Fruit fly (Drosophila melanogaster): ENCODE data around the gene CG8031.

The CG8031 gene

dm6 chr3R:12982982-12983633, 28.0 kb downstream of the CG8031 start (continued):
- TF ChIP-seq Doc3 (GFP tag; IDR thresholded peaks at IDR 0.05; ENCODE audit: partially characterized antibody) = no peak
- TF ChIP-seq CG13624 (GFP tag; optimal IDR thresholded peaks at IDR 0.05) = peak; percentile 39
- TF ChIP-seq CG15269 (tag; optimal IDR thresholded peaks at IDR 0.05) = no peak
- no peak for TF ChIP-seq HLH4C (GFP tag; IDR thresholded peaks at IDR 0.05; ENCODE audit: partially characterized antibody)
- TF ChIP-seq ci (GFP tag; IDR thresholded peaks at IDR 0.05) = no peak
- no peak for TF ChIP-seq eyg (GFP tag; optimal IDR thresholded peaks at IDR 0.05)
- 0 out of 3 replicates have a peak, but pooled peaks have one; percentile 16 for TF ChIP-seq otp (GFP tag; IDR thresholded peaks at IDR 0.05)
- peak; percentile 51; the same call in 1 of the 4 replicates for TF ChIP-seq chinmo (GFP tag; IDR thresholded peaks at IDR 0.05; ENCODE audit: partially characterized antibody)
- no peak for TF ChIP-seq CG13424 (tag; optimal IDR thresholded peaks at IDR 0.05)
- peak; percentile 55; the same call in 2 of the 3 replicates for TF ChIP-seq row (GFP tag; IDR thresholded peaks at IDR 0.05)
- TF ChIP-seq Hsf (GFP tag; optimal IDR thresholded peaks at IDR 0.05) = no peak
- TF ChIP-seq H2.0 (GFP tag; IDR thresholded peaks at IDR 0.05) = no peak
- TF ChIP-seq CG9932 (GFP tag; IDR thresholded peaks at IDR 0.05) = peak; percentile 51; the same call in 1 of the 2 replicates
- no peak for TF ChIP-seq CG7987 (GFP tag; optimal IDR thresholded peaks at IDR 0.05)
- TF ChIP-seq CG14014 (GFP tag; IDR thresholded peaks at IDR 0.05) = 0 out of 2 replicates have a peak, but pooled peaks have one; percentile 20
- TF ChIP-seq NC2β (GFP tag; optimal IDR thresholded peaks at IDR 0.05) = no peak
- TF ChIP-seq D19B (GFP tag; optimal IDR thresholded peaks at IDR 0.05) = no peak
- no peak for TF ChIP-seq wek (GFP tag; optimal IDR thresholded peaks at IDR 0.05)
- no peak for TF ChIP-seq CG11398 (GFP tag; optimal IDR thresholded peaks at IDR 0.05)
- no peak for TF ChIP-seq jing (GFP tag; optimal IDR thresholded peaks at IDR 0.05)
- TF ChIP-seq CG10462 (GFP tag; optimal IDR thresholded peaks at IDR 0.05) = no peak
- TF ChIP-seq Nf-YB (GFP tag; optimal IDR thresholded peaks at IDR 0.05) = no peak
- no peak for TF ChIP-seq tio (GFP tag; optimal IDR thresholded peaks at IDR 0.05)
- TF ChIP-seq sens (GFP tag) = peak; percentile 61
- TF ChIP-seq her (GFP tag; optimal IDR thresholded peaks at IDR 0.05) = no peak
- TF ChIP-seq lilli (GFP tag; optimal IDR thresholded peaks at IDR 0.05) = peak; percentile 10
- peak; percentile 60 for TF ChIP-seq slbo (GFP tag; IDR thresholded peaks at IDR 0.05)
- TF ChIP-seq CG14710 (tag; optimal IDR thresholded peaks at IDR 0.05) = no peak
- TF ChIP-seq CG8944 (GFP tag; optimal IDR thresholded peaks at IDR 0.05) = no peak
- peak; percentile 4 for TF ChIP-seq kni (GFP tag; optimal IDR thresholded peaks at IDR 0.05)
- TF ChIP-seq CG10543 (GFP tag; optimal IDR thresholded peaks at IDR 0.05) = peak; percentile 29
- no peak for TF ChIP-seq luna (GFP tag; optimal IDR thresholded peaks at IDR 0.05)
- TF ChIP-seq E2f1 (GFP tag; IDR thresholded peaks at IDR 0.05) = no peak
- TF ChIP-seq Abd-B (GFP tag; optimal IDR thresholded peaks at IDR 0.05) = no peak
- no peak for TF ChIP-seq jigr1 (GFP tag; IDR thresholded peaks at IDR 0.05)
- TF ChIP-seq klu (GFP tag; IDR thresholded peaks at IDR 0.05) = no peak
- TF ChIP-seq Pdp1 (GFP tag; optimal IDR thresholded peaks at IDR 0.05) = peak in 1 of 2 experiments; percentile 85
- no peak for TF ChIP-seq bab2 (GFP tag; optimal IDR thresholded peaks at IDR 0.05)
- no peak for TF ChIP-seq E2f2 (GFP tag; IDR thresholded peaks at IDR 0.05)
- no peak for TF ChIP-seq CG13894 (tag; optimal IDR thresholded peaks at IDR 0.05)
- no peak for TF ChIP-seq CG32767 (GFP tag; IDR thresholded peaks at IDR 0.05)
- TF ChIP-seq bbx (GFP tag; IDR thresholded peaks at IDR 0.05; ENCODE audit: partially characterized antibody) = peak; percentile 42; the same call in 1 of the 2 replicates
- TF ChIP-seq Sox100B (GFP tag; optimal IDR thresholded peaks at IDR 0.05) = no peak
- no peak for TF ChIP-seq CG9797 (GFP tag; optimal IDR thresholded peaks at IDR 0.05)
- no peak for TF ChIP-seq CG10147 (GFP tag; optimal IDR thresholded peaks at IDR 0.05)
- no peak for TF ChIP-seq CG4424 (GFP tag; optimal IDR thresholded peaks at IDR 0.05)
- TF ChIP-seq CG11085 (GFP tag; IDR thresholded peaks at IDR 0.05) = no peak
- TF ChIP-seq gsb (GFP tag; IDR thresholded peaks at IDR 0.05) = no peak
- no peak for TF ChIP-seq CG12942 (GFP tag; optimal IDR thresholded peaks at IDR 0.05)
- no peak for TF ChIP-seq Med (GFP tag)
